Fruit fly (Drosophila melanogaster) whole organism, prepupa: Measurements from ENCODE around the gene T48.

Source experiments
- Blimp-1 ChIP-seq: fragments of 200-800 bp; sonication (Bioruptor generic); optimal IDR thresholded peaks from 3 replicates; lab custom pipeline; 2017; ENCODE audit warnings: missing biosample characterization, missing genetic modification characterization, mild to moderate bottlenecking, moderate library complexity, missing genetic modification reagents
- CG10631 ChIP-seq: fragments of 200-800 bp; sonication (Bioruptor generic); optimal IDR thresholded peaks from 2 replicates; lab custom pipeline; 2016; ENCODE audit warnings: missing biosample characterization, missing genetic modification characterization
- CG11294 ChIP-seq: fragments of 200-800 bp; sonication (Bioruptor generic); IDR thresholded peaks from 2 replicates; pipeline ENCODE4 v1.3.6; 2022; ENCODE audit warnings: missing biosample characterization, missing genetic modification characterization
- CG11762 ChIP-seq: fragments of 200-800 bp; sonication (Bioruptor generic); optimal IDR thresholded peaks from 3 replicates; lab custom pipeline; 2016; ENCODE audit warnings: missing biosample characterization, missing genetic modification characterization; ENCODE audit not compliant: insufficient read depth
- CG11902 ChIP-seq: fragments of 200-800 bp; sonication (Bioruptor generic); optimal IDR thresholded peaks from 3 replicates; lab custom pipeline; 2016; ENCODE audit warnings: missing biosample characterization, missing genetic modification characterization
- CG1621 ChIP-seq: fragments of 200-800 bp; sonication (Bioruptor generic); optimal IDR thresholded peaks from 3 replicates; lab custom pipeline; 2018; ENCODE audit warnings: missing biosample characterization, mild to moderate bottlenecking, missing genetic modification characterization
- CG31627 ChIP-seq: fragments of 200-800 bp; sonication (Bioruptor generic); optimal IDR thresholded peaks from 3 replicates; lab custom pipeline; 2016; ENCODE audit warnings: missing biosample characterization, missing genetic modification characterization
- CG34406 ChIP-seq: fragments of 200-800 bp; sonication (Bioruptor generic); optimal IDR thresholded peaks from 3 replicates; lab custom pipeline; 2016; ENCODE audit warnings: missing biosample characterization, missing genetic modification characterization
- CG6163 ChIP-seq: fragments of 200-800 bp; sonication (Bioruptor generic); IDR thresholded peaks from 3 replicates; pipeline ENCODE4 v1.3.6; 2022; ENCODE audit warnings: missing biosample characterization, missing genetic modification characterization
- CG6276 ChIP-seq: fragments of 200-800 bp; sonication (Bioruptor generic); optimal IDR thresholded peaks from 2 replicates; lab custom pipeline; 2017; ENCODE audit warnings: missing biosample characterization, mild to moderate bottlenecking, missing genetic modification characterization
- CG6792 ChIP-seq: fragments of 200-800 bp; sonication (Bioruptor generic); optimal IDR thresholded peaks from 3 replicates; lab custom pipeline; 2016; ENCODE audit warnings: missing biosample characterization, missing genetic modification characterization
- CG6808 ChIP-seq: fragments of 200-800 bp; sonication (Bioruptor generic); optimal IDR thresholded peaks from 3 replicates; lab custom pipeline; 2017; ENCODE audit warnings: missing biosample characterization, missing genetic modification characterization, mild to moderate bottlenecking, moderate library complexity, missing genetic modification reagents
- CG6854 ChIP-seq: fragments of 200-800 bp; sonication (Bioruptor generic); optimal IDR thresholded peaks from 2 replicates; lab custom pipeline; 2017; ENCODE audit warnings: missing biosample characterization, mild to moderate bottlenecking, missing genetic modification characterization
- CG8632 ChIP-seq: fragments of 200-800 bp; sonication (Bioruptor generic); optimal IDR thresholded peaks from 3 replicates; lab custom pipeline; 2016; ENCODE audit warnings: missing biosample characterization, missing genetic modification characterization
- Eip75B ChIP-seq: fragments of 200-800 bp; sonication (Bioruptor generic); optimal IDR thresholded peaks from 3 replicates; lab custom pipeline; 2016; ENCODE audit warnings: missing biosample characterization, missing genetic modification characterization
- Eip78C ChIP-seq: fragments of 200-800 bp; sonication (Bioruptor generic); peaks from one replicate; lab custom pipeline; 2016; ENCODE audit warnings: missing biosample characterization, missing genetic modification characterization
- Eip93F ChIP-seq: fragments of 200-800 bp; sonication (Bioruptor generic); optimal IDR thresholded peaks from 2 replicates; lab custom pipeline; 2016; ENCODE audit warnings: missing biosample characterization, mild to moderate bottlenecking, missing genetic modification characterization
- Ets21C ChIP-seq: fragments of 200-800 bp; sonication (Bioruptor generic); optimal IDR thresholded peaks from 3 replicates; lab custom pipeline; 2016; ENCODE audit warnings: missing biosample characterization, missing genetic modification characterization
- Ets96B ChIP-seq: fragments of 200-800 bp; optimal IDR thresholded peaks from 2 replicates; lab custom pipeline; 2019; ENCODE audit warnings: missing biosample characterization, mild to moderate bottlenecking, missing genetic modification characterization, moderate library complexity
- Gug ChIP-seq: fragments of 200-800 bp; sonication (Bioruptor generic); IDR thresholded peaks from 2 replicates; pipeline ENCODE4 v1.3.6; 2022; ENCODE audit warnings: missing biosample characterization, missing genetic modification characterization
- Hr39 ChIP-seq: fragments of 200-800 bp; sonication (Bioruptor generic); optimal IDR thresholded peaks from 2 replicates; lab custom pipeline; 2016; ENCODE audit warnings: missing biosample characterization, missing genetic modification characterization
- Hr4 ChIP-seq: fragments of 200-800 bp; sonication (Bioruptor generic); optimal IDR thresholded peaks from 3 replicates; lab custom pipeline; 2016; ENCODE audit warnings: missing biosample characterization, missing genetic modification characterization
- Lpt ChIP-seq: fragments of 200-800 bp; sonication (Bioruptor generic); optimal IDR thresholded peaks from 3 replicates; lab custom pipeline; 2016; ENCODE audit warnings: missing biosample characterization, missing genetic modification characterization
- Met ChIP-seq: fragments of 200-800 bp; sonication (Bioruptor generic); optimal IDR thresholded peaks from 3 replicates; lab custom pipeline; 2016; ENCODE audit warnings: missing biosample characterization, missing genetic modification characterization
- OdsH ChIP-seq: fragments of 200-800 bp; sonication (Bioruptor generic); optimal IDR thresholded peaks from 3 replicates; lab custom pipeline; 2016; ENCODE audit warnings: missing biosample characterization, missing genetic modification characterization
- Smox ChIP-seq: fragments of 200-800 bp; sonication (Bioruptor generic); optimal IDR thresholded peaks from 3 replicates; lab custom pipeline; 2016; ENCODE audit warnings: missing biosample characterization, missing genetic modification characterization
- Sox102F ChIP-seq: fragments of 200-800 bp; sonication (Bioruptor generic); optimal IDR thresholded peaks from 2 replicates; lab custom pipeline; 2016; ENCODE audit warnings: missing biosample characterization, mild to moderate bottlenecking, missing genetic modification characterization
- Sox15 ChIP-seq: fragments of 200-800 bp; sonication (Bioruptor generic); optimal IDR thresholded peaks from 3 replicates; lab custom pipeline; 2016; ENCODE audit warnings: missing biosample characterization, missing genetic modification characterization
- achi ChIP-seq: fragments of 200-800 bp; sonication (Bioruptor generic); optimal IDR thresholded peaks from 3 replicates; lab custom pipeline; 2016; ENCODE audit warnings: missing biosample characterization, missing genetic modification characterization
- acj6 ChIP-seq: fragments of 200-800 bp; sonication (Bioruptor generic); optimal IDR thresholded peaks from 3 replicates; lab custom pipeline; 2016; ENCODE audit warnings: missing biosample characterization, missing genetic modification characterization
- dac ChIP-seq: fragments of 200-800 bp; sonication (Bioruptor generic); optimal IDR thresholded peaks from 2 replicates; lab custom pipeline; 2017; ENCODE audit warnings: missing biosample characterization, mild to moderate bottlenecking, missing genetic modification characterization
- dsx ChIP-seq: fragments of 200-800 bp; optimal IDR thresholded peaks from 3 replicates; lab custom pipeline; 2019; ENCODE audit warnings: missing biosample characterization, mild to moderate bottlenecking, missing genetic modification characterization, moderate library complexity; ENCODE audit not compliant: poor library complexity, severe bottlenecking
- eg ChIP-seq: fragments of 200-800 bp; sonication (Bioruptor generic); IDR thresholded peaks from 3 replicates; pipeline ENCODE4 v1.3.6; 2022; ENCODE audit warnings: missing biosample characterization, missing genetic modification characterization
- esn ChIP-seq: fragments of 200-800 bp; sonication (Bioruptor generic); optimal IDR thresholded peaks from 2 replicates; lab custom pipeline; 2016; ENCODE audit warnings: missing biosample characterization, mild to moderate bottlenecking, missing genetic modification characterization, moderate library complexity
- fd59A ChIP-seq: fragments of 200-800 bp; sonication (Bioruptor generic); optimal IDR thresholded peaks from 2 replicates; lab custom pipeline; 2017; ENCODE audit warnings: missing biosample characterization, mild to moderate bottlenecking, missing genetic modification characterization, missing genetic modification reagents
- fd85E ChIP-seq: fragments of 200-800 bp; sonication (Bioruptor generic); optimal IDR thresholded peaks from 3 replicates; lab custom pipeline; 2016; ENCODE audit warnings: missing biosample characterization, missing genetic modification characterization
- fkh ChIP-seq: fragments of 200-800 bp; sonication (Bioruptor generic); optimal IDR thresholded peaks from 3 replicates; lab custom pipeline; 2017; ENCODE audit warnings: missing biosample characterization, mild to moderate bottlenecking, missing genetic modification characterization, moderate library complexity
- lz ChIP-seq: fragments of 200-800 bp; sonication (Bioruptor generic); optimal IDR thresholded peaks from 3 replicates; lab custom pipeline; 2016; ENCODE audit warnings: missing biosample characterization, missing genetic modification characterization
- net ChIP-seq: fragments of 200-800 bp; sonication (Bioruptor generic); optimal IDR thresholded peaks from 3 replicates; lab custom pipeline; 2016; ENCODE audit warnings: missing biosample characterization, missing genetic modification characterization
- salr ChIP-seq, 2 experiments: fragments of 200-800 bp; sonication (Bioruptor generic); optimal IDR thresholded peaks; 3 replicates each; lab custom pipeline; 2016 to 2018; ENCODE audit warnings: missing biosample characterization in 2 of 2, missing genetic modification characterization in 2 of 2, mild to moderate bottlenecking in 1 of 2
- spab ChIP-seq: fragments of 200-800 bp; sonication (Bioruptor generic); optimal IDR thresholded peaks from 2 replicates; lab custom pipeline; 2017; ENCODE audit warnings: missing biosample characterization, mild to moderate bottlenecking, missing genetic modification characterization, missing genetic modification reagents
- ss ChIP-seq, 2 experiments: fragments of 200-800 bp; sonication (Bioruptor generic); optimal IDR thresholded peaks; 2 replicates in 1 of 2; 3 replicates in 1 of 2; lab custom pipeline; 2017 to 2018; ENCODE audit warnings: mild to moderate bottlenecking in 2 of 2, missing biosample characterization in 2 of 2, missing genetic modification characterization in 2 of 2, moderate library complexity in 1 of 2
- svp ChIP-seq: fragments of 200-800 bp; sonication (Bioruptor generic); peaks from one replicate; lab custom pipeline; 2016; ENCODE audit warnings: missing biosample characterization, missing genetic modification characterization
- vri ChIP-seq: fragments of 200-800 bp; sonication (Bioruptor generic); optimal IDR thresholded peaks from 3 replicates; lab custom pipeline; 2016; ENCODE audit warnings: missing biosample characterization, mild to moderate bottlenecking, missing genetic modification characterization

Gene T48

dm6 chr3R:26870494-26870893, 11.0 kb upstream of the T48 start:
- TF ChIP-seq Smox (GFP tag; lab: Kevin White, UChicago) (no peak), Blimp-1 (GFP tag; lab: Kevin White, UChicago) (no peak), svp (GFP tag; lab: Kevin White, UChicago) (peak; percentile 55), Hr39 (no peak), Eip78C (GFP tag; lab: Kevin White, UChicago) (peak; percentile 17), Sox102F (no peak), CG11762 (GFP tag; lab: Kevin White, UChicago) (no peak)

- no peak for TF ChIP-seq eg
- peak; percentile 85 for TF ChIP-seq svp (GFP tag; lab: Kevin White, UChicago)
- no peak for TF ChIP-seq achi
- TF ChIP-seq Eip93F = no peak
Measured at dm6 chr3R:26871061-26871460, 10.5 kb upstream of the T48 start.

- TF ChIP-seq dsx (GFP tag; lab: Kevin White, UChicago) (no peak), CG6163 (GFP tag; lab: Robert Waterston, UW) (0 out of 3 replicates have a peak, but pooled peaks have one; percentile 16), eg (peak; percentile 43; the same call in 1 of the 3 replicates), CG6808 (GFP tag; lab: Kevin White, UChicago) (no peak)
- TF ChIP-seq, all 60 proteins: peak for 2
Measured at dm6 chr3R:26871852-26872251, 9.7 kb upstream of the T48 start, which contains the start of gene SPARC. Gene SPARC (minus strand): TSS chr3R:26871995.

dm6 chr3R:26875544-26876027, 5.9 kb upstream of the T48 start, which contains the start of gene Rb97D:
Gene Rb97D (minus strand): TSS chr3R:26875742.
- peak; percentile 34 for TF ChIP-seq CG34406 (GFP tag; lab: Kevin White, UChicago)
- TF ChIP-seq CG11294 (GFP tag; lab: Robert Waterston, UW) = no peak; the same call in 1 of the 2 replicates
- TF ChIP-seq dac = peak; percentile 12
- peak; percentile 67 for TF ChIP-seq OdsH
- TF ChIP-seq salr (GFP tag; optimal IDR thresholded peaks at IDR 0.05; lab: Kevin White, UChicago) = peak in 1 of 2 experiments; percentile 19
- no peak for TF ChIP-seq svp (GFP tag; lab: Kevin White, UChicago)
- TF ChIP-seq spab (GFP tag; lab: Kevin White, UChicago) = no peak
- peak; percentile 60 for TF ChIP-seq Gug (GFP tag; lab: Robert Waterston, UW)
- peak; percentile 2 for TF ChIP-seq fkh (GFP tag; lab: Kevin White, UChicago)
- TF ChIP-seq fd85E = no peak
- peak; percentile 78 for TF ChIP-seq CG31627 (GFP tag; lab: Kevin White, UChicago)
- peak; percentile 78 for TF ChIP-seq Hr4 (GFP tag; lab: Kevin White, UChicago)
- TF ChIP-seq Eip75B = peak; percentile 73
- TF ChIP-seq acj6 (GFP tag; lab: Kevin White, UChicago) = peak; percentile 72
- peak; percentile 69 for TF ChIP-seq eg
- TF ChIP-seq lz (GFP tag; lab: Kevin White, UChicago) = peak; percentile 80
- TF ChIP-seq esn (GFP tag; lab: Kevin White, UChicago) = peak; percentile 69
- TF ChIP-seq Ets96B (tag; lab: Kevin White, UChicago) = peak; percentile 23
- TF ChIP-seq Blimp-1 (GFP tag; lab: Kevin White, UChicago) = no peak
- TF ChIP-seq vri (GFP tag; lab: Kevin White, UChicago) = peak; percentile 51
- TF ChIP-seq fd59A (GFP tag; lab: Kevin White, UChicago) = peak; percentile 2
- peak; percentile 31 for TF ChIP-seq CG8632 (GFP tag; lab: Kevin White, UChicago)
- TF ChIP-seq CG6163 (GFP tag; lab: Robert Waterston, UW) = peak; percentile 80
- no peak for TF ChIP-seq CG10631 (GFP tag; lab: Kevin White, UChicago)
- no peak for TF ChIP-seq CG6276 (GFP tag; lab: Kevin White, UChicago)
- TF ChIP-seq Met = peak; percentile 72
- TF ChIP-seq CG6854 (GFP tag; lab: Kevin White, UChicago) = peak; percentile 14
- peak; percentile 52 for TF ChIP-seq CG11902 (GFP tag; lab: Kevin White, UChicago)
- peak; percentile 52 for TF ChIP-seq CG6808 (GFP tag; lab: Kevin White, UChicago)
- TF ChIP-seq dsx (GFP tag; lab: Kevin White, UChicago) = peak; percentile 61
- peak; percentile 67 for TF ChIP-seq CG6792
- TF ChIP-seq CG1621 (tag; lab: Kevin White, UChicago) = peak; percentile 36
- TF ChIP-seq Ets21C (GFP tag; lab: Kevin White, UChicago) = peak; percentile 62
- peak; percentile 42 to 48 for TF ChIP-seq ss (GFP tag; optimal IDR thresholded peaks at IDR 0.05; lab: Kevin White, UChicago)
- TF ChIP-seq Lpt (GFP tag; lab: Kevin White, UChicago) = no peak
- peak; percentile 61 for TF ChIP-seq net (GFP tag; lab: Kevin White, UChicago)
- TF ChIP-seq Sox15 (GFP tag; lab: Kevin White, UChicago) = peak; percentile 38
- TF ChIP-seq Smox (GFP tag; lab: Kevin White, UChicago) = no peak
